Fruit fly (Drosophila melanogaster) whole organism, embryonic: Measurements from ENCODE around the gene Tengl3.

ENCODE experiments used
- CG10267 ChIP-seq: fragments of 200-800 bp; sonication (Bioruptor generic); optimal IDR thresholded peaks from 2 replicates; lab custom pipeline; 2018; ENCODE audit warnings: missing biosample characterization, mild to moderate bottlenecking, missing genetic modification characterization, moderate library complexity
- CG10274 ChIP-seq: fragments of 200-800 bp; sonication (Bioruptor generic); optimal IDR thresholded peaks from 3 replicates; lab custom pipeline; 2017; ENCODE audit warnings: missing biosample characterization, mild to moderate bottlenecking, missing genetic modification characterization
- CG10565 ChIP-seq: fragments of 200-800 bp; sonication (Bioruptor generic); optimal IDR thresholded peaks from 3 replicates; lab custom pipeline; 2016; ENCODE audit warnings: missing biosample characterization, mild to moderate bottlenecking, missing genetic modification characterization
- CG12659 ChIP-seq: fragments of 200-800 bp; sonication (Bioruptor generic); optimal IDR thresholded peaks from 3 replicates; lab custom pipeline; 2017; ENCODE audit warnings: mild to moderate bottlenecking, missing biosample characterization, missing genetic modification reagents, missing genetic modification characterization
- CG12769 ChIP-seq: fragments of 200-800 bp; sonication (Bioruptor generic); optimal IDR thresholded peaks from 2 replicates; lab custom pipeline; 2019; ENCODE audit warnings: missing biosample characterization, mild to moderate bottlenecking, missing genetic modification characterization, moderate library complexity
- CG14860 ChIP-seq: fragments of 200-800 bp; sonication (Bioruptor generic); IDR thresholded peaks from 3 replicates; pipeline ENCODE4 v1.3.6; 2022; ENCODE audit warnings: missing biosample characterization, missing genetic modification characterization; ENCODE audit not compliant: partially characterized antibody
- CG17385 ChIP-seq: fragments of 200-800 bp; sonication (Bioruptor generic); optimal IDR thresholded peaks from 3 replicates; lab custom pipeline; 2018; ENCODE audit warnings: missing biosample characterization, mild to moderate bottlenecking, missing genetic modification characterization
- CG2129 ChIP-seq: fragments of 200-800 bp; sonication (Bioruptor generic); IDR thresholded peaks from 2 replicates; pipeline ENCODE4 v1.3.6; 2022; ENCODE audit warnings: missing biosample characterization, missing genetic modification characterization; ENCODE audit not compliant: partially characterized antibody
- CG30020 ChIP-seq: fragments of 200-800 bp; optimal IDR thresholded peaks from 2 replicates; lab custom pipeline; 2019; ENCODE audit warnings: missing biosample characterization, mild to moderate bottlenecking, missing genetic modification characterization, moderate library complexity
- CG34376 ChIP-seq: fragments of 200-800 bp; sonication (Bioruptor generic); optimal IDR thresholded peaks from 2 replicates; lab custom pipeline; 2018; ENCODE audit warnings: missing biosample characterization, mild to moderate bottlenecking, missing genetic modification characterization
- CG4282 ChIP-seq: fragments of 200-800 bp; sonication (Bioruptor generic); optimal IDR thresholded peaks from 2 replicates; lab custom pipeline; 2016; ENCODE audit warnings: missing biosample characterization, missing genetic modification characterization
- CG5245 ChIP-seq: fragments of 200-800 bp; sonication (Bioruptor generic); optimal IDR thresholded peaks from 3 replicates; lab custom pipeline; 2016; ENCODE audit warnings: missing biosample characterization, missing genetic modification characterization
- CG6765 ChIP-seq: fragments of 200-800 bp; sonication (Bioruptor generic); optimal IDR thresholded peaks from 3 replicates; lab custom pipeline; 2017; ENCODE audit warnings: missing biosample characterization, mild to moderate bottlenecking, missing genetic modification characterization
- CG7745 ChIP-seq: fragments of 200-800 bp; sonication (Bioruptor generic); optimal IDR thresholded peaks from 2 replicates; lab custom pipeline; 2018; ENCODE audit warnings: missing biosample characterization, mild to moderate bottlenecking, missing genetic modification characterization, moderate library complexity
- CG7786 ChIP-seq: fragments of 200-800 bp; sonication (Bioruptor generic); optimal IDR thresholded peaks from 2 replicates; lab custom pipeline; 2016; ENCODE audit warnings: missing biosample characterization, missing genetic modification characterization
- CG8089 ChIP-seq: fragments of 200-800 bp; sonication (Bioruptor generic); optimal IDR thresholded peaks from 3 replicates; lab custom pipeline; 2016; ENCODE audit warnings: missing biosample characterization, missing genetic modification characterization
- CG8290 ChIP-seq, 3 experiments: fragments of 200-800 bp; sonication (Bioruptor generic); optimal IDR thresholded peaks; 2 replicates each; lab custom pipeline; 2016 to 2019; ENCODE audit warnings: missing biosample characterization in 3 of 3, missing genetic modification characterization in 3 of 3, mild to moderate bottlenecking in 2 of 3, moderate library complexity in 1 of 3
- Dbx ChIP-seq: fragments of 200-800 bp; sonication (Bioruptor generic); IDR thresholded peaks from 3 replicates; pipeline ENCODE4 v1.3.6; 2022; ENCODE audit warnings: missing biosample characterization, missing genetic modification characterization
- Deaf1 ChIP-seq: fragments of 200-800 bp; optimal IDR thresholded peaks from 3 replicates; lab custom pipeline; 2019; ENCODE audit warnings: missing biosample characterization, mild to moderate bottlenecking, missing genetic modification characterization, moderate library complexity
- Dll ChIP-seq: fragments of 200-800 bp; sonication (Bioruptor generic); IDR thresholded peaks from 4 replicates; pipeline ENCODE4 v1.3.6; 2022; ENCODE audit warnings: missing biosample characterization, missing genetic modification characterization; ENCODE audit not compliant: partially characterized antibody
- Doc3 ChIP-seq: fragments of 200-800 bp; sonication (Bioruptor generic); IDR thresholded peaks from 3 replicates; pipeline ENCODE4 v1.3.6; 2022; ENCODE audit warnings: missing biosample characterization, missing genetic modification characterization; ENCODE audit not compliant: partially characterized antibody
- Eip74EF ChIP-seq, 2 experiments: fragments of 200-800 bp in 1 of 2; fragments of >200 bp in 1 of 2; sonication (Bioruptor generic) in 1 of 2; optimal IDR thresholded peaks; 2 replicates each; lab custom pipeline; 2017 to 2019; ENCODE audit warnings: missing biosample characterization in 2 of 2, missing genetic modification characterization in 2 of 2, mild to moderate bottlenecking in 1 of 2, moderate library complexity in 1 of 2
- Gsc ChIP-seq: fragments of 200-800 bp; sonication (Bioruptor generic); IDR thresholded peaks from 2 replicates; pipeline ENCODE4 v1.3.6; 2022; ENCODE audit warnings: missing biosample characterization, missing genetic modification characterization
- Lim3 ChIP-seq: fragments of 200-800 bp; sonication (Bioruptor generic); IDR thresholded peaks from 2 replicates; pipeline ENCODE4 v1.3.6; 2022; ENCODE audit warnings: missing biosample characterization, missing genetic modification characterization
- NFAT ChIP-seq: fragments of 200-800 bp; sonication (Bioruptor generic); IDR thresholded peaks from 2 replicates; pipeline ENCODE4 v1.3.6; 2022; ENCODE audit warnings: missing biosample characterization, missing genetic modification characterization
- Poxn ChIP-seq: fragments of 200-800 bp; sonication (Bioruptor generic); IDR thresholded peaks from 2 replicates; pipeline ENCODE4 v1.3.6; 2022; ENCODE audit warnings: missing biosample characterization, missing genetic modification characterization
- al ChIP-seq: fragments of 200-800 bp; sonication (Bioruptor generic); IDR thresholded peaks from 2 replicates; pipeline ENCODE4 v1.3.6; 2022; ENCODE audit warnings: missing biosample characterization, missing genetic modification characterization
- ash1 ChIP-seq: fragments of 200-800 bp; sonication (Bioruptor generic); optimal IDR thresholded peaks from 2 replicates; lab custom pipeline; 2018; ENCODE audit warnings: missing biosample characterization, mild to moderate bottlenecking, missing genetic modification characterization
- eve ChIP-seq, 2 experiments: fragments of >200 bp; optimal IDR thresholded peaks; 2 replicates each; lab custom pipeline; 2017; ENCODE audit warnings: missing biosample characterization in 2 of 2, missing genetic modification characterization in 2 of 2
- exex ChIP-seq: fragments of 200-800 bp; sonication (Bioruptor generic); optimal IDR thresholded peaks from 4 replicates; lab custom pipeline; 2018; ENCODE audit warnings: missing biosample characterization, mild to moderate bottlenecking, missing genetic modification characterization, moderate library complexity
- ftz-f1 ChIP-seq: fragments of 200-800 bp; sonication (Bioruptor generic); optimal IDR thresholded peaks from 2 replicates; lab custom pipeline; 2016; ENCODE audit warnings: missing biosample characterization, missing genetic modification characterization
- gce ChIP-seq: fragments of 200-800 bp; sonication (Bioruptor generic); IDR thresholded peaks from 3 replicates; pipeline ENCODE4 v1.3.6; 2022; ENCODE audit warnings: missing biosample characterization, missing genetic modification characterization
- gt ChIP-seq: fragments of 200-800 bp; sonication (Bioruptor generic); IDR thresholded peaks from 2 replicates; pipeline ENCODE4 v1.3.6; 2022; ENCODE audit warnings: missing biosample characterization, missing genetic modification characterization
- hbn ChIP-seq: fragments of 200-800 bp; sonication (Bioruptor generic); IDR thresholded peaks from 2 replicates; pipeline ENCODE4 v1.3.6; 2022; ENCODE audit warnings: missing biosample characterization, missing genetic modification characterization; ENCODE audit not compliant: partially characterized antibody
- kah ChIP-seq: fragments of 200-800 bp; sonication (Bioruptor generic); optimal IDR thresholded peaks from 2 replicates; lab custom pipeline; 2018; ENCODE audit warnings: missing biosample characterization, mild to moderate bottlenecking, missing genetic modification characterization
- oc ChIP-seq: fragments of 200-800 bp; sonication (Bioruptor generic); optimal IDR thresholded peaks from 2 replicates; lab custom pipeline; 2018; ENCODE audit warnings: missing biosample characterization, mild to moderate bottlenecking, missing genetic modification characterization, moderate library complexity
- otp ChIP-seq: fragments of 200-800 bp; sonication (Bioruptor generic); IDR thresholded peaks from 3 replicates; pipeline ENCODE4, ENCODE4 v1.3.6; 2022; ENCODE audit warnings: missing biosample characterization, missing genetic modification characterization
- pnt ChIP-seq: fragments of 200-800 bp; sonication (Bioruptor generic); optimal IDR thresholded peaks from 3 replicates; lab custom pipeline; 2016; ENCODE audit warnings: missing biosample characterization, missing genetic modification characterization
- sc ChIP-seq, 3 experiments: fragments of >200 bp in 2 of 3; fragments of 200-800 bp in 1 of 3; sonication (Bioruptor generic) in 1 of 3; optimal IDR thresholded peaks; 2 replicates in 2 of 3; 3 replicates in 1 of 3; lab custom pipeline; 2017; ENCODE audit warnings: mild to moderate bottlenecking in 1 of 3, missing biosample characterization in 1 of 3, missing genetic modification characterization in 1 of 3, missing genetic modification reagents in 1 of 3
- schlank ChIP-seq: fragments of 200-800 bp; sonication (Bioruptor generic); optimal IDR thresholded peaks from 2 replicates; lab custom pipeline; 2018; ENCODE audit warnings: missing biosample characterization, mild to moderate bottlenecking, missing genetic modification characterization
- slou ChIP-seq: fragments of 200-800 bp; sonication (Bioruptor generic); optimal IDR thresholded peaks from 3 replicates; lab custom pipeline; 2016; ENCODE audit warnings: missing biosample characterization, missing genetic modification characterization
- slp2 ChIP-seq: fragments of 200-800 bp; sonication (Bioruptor generic); optimal IDR thresholded peaks from 2 replicates; lab custom pipeline; 2016; ENCODE audit warnings: missing biosample characterization, missing genetic modification characterization
- so ChIP-seq: fragments of 200-800 bp; sonication (Bioruptor generic); IDR thresholded peaks from 3 replicates; pipeline ENCODE4 v1.3.6; 2022; ENCODE audit warnings: missing biosample characterization, missing genetic modification characterization
- tll ChIP-seq, 2 experiments: fragments of 200-800 bp in 1 of 2; fragments of >200 bp in 1 of 2; sonication (Bioruptor generic) in 1 of 2; optimal IDR thresholded peaks; 2 replicates each; lab custom pipeline; 2017 to 2019; ENCODE audit warnings: missing biosample characterization in 2 of 2, missing genetic modification characterization in 2 of 2, mild to moderate bottlenecking in 1 of 2, moderate library complexity in 1 of 2

Tengl3 gene

DNA sequence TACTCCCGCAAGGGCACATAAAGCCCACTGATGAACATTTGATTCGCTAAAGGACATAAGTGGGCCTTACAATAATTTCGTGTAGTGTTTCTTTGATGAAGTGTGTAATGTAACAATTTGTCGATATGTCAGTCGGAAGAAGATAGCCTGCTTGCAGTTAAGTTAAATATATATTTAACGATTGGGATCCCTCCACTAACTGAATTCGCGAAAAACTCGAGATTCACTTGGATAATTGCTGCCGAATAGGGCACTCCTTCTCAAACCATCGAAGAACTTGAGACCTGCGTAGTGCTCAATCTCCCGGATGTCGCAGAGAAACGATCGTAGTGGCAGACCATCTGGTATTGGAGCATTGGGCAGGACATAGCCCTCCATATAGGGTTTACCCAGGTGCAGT, at the start of gene Tengl3:
Tengl3 (minus strand) TSS at position 101 of the 400 bp plus-strand sequence.
- TF ChIP-seq CG10565 (GFP tag; lab: Kevin White, UChicago) (no peak), CG10267 (tag; lab: Kevin White, UChicago) (no peak), exex (tag; lab: Kevin White, UChicago) (no peak), Eip74EF (GFP tag; optimal IDR thresholded peaks at IDR 0.05; lab: Kevin White, UChicago) (no peak), Dll (GFP tag; lab: Robert Waterston, UW) (no peak), Dbx (GFP tag; lab: Robert Waterston, UW) (no peak), CG8290 (GFP tag; optimal IDR thresholded peaks at IDR 0.05; lab: Kevin White, UChicago) (no peak), CG8290 (tag; optimal IDR thresholded peaks at IDR 0.05; lab: Kevin White, UChicago) (no peak), Doc3 (GFP tag; lab: Robert Waterston, UW) (no peak), CG7745 (tag; lab: Kevin White, UChicago) (no peak), CG17385 (no peak), gt (GFP tag; lab: Robert Waterston, UW) (no peak), CG12769 (tag; lab: Kevin White, UChicago) (no peak), slp2 (GFP tag; lab: Kevin White, UChicago) (no peak), gce (GFP tag; lab: Robert Waterston, UW) (no peak), CG10274 (GFP tag; lab: Kevin White, UChicago) (no peak)

DNA sequence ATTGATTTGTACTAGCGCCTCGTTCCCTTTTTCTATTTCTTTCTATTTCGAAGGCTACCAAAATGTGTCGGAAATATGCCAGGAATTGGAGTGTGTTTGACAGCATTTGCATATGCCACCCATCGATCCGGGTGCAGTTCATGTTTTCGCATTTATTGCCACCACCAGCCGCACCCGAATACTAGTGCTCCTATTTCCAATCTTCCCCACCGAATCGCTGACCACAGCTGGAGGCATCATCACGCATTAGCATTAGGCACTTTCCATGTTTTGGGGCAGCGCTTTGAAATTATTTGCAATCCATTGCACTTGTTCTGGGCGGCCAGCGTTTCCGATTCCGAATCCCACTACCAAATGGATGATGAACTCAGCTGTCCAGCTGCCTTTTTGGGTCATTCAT, 49.8 kb upstream of the Tengl3 start, which contains the start of gene CG42658:
CG42658 (minus strand) TSS at position 101 of the 400 bp plus-strand sequence.
- TF ChIP-seq Deaf1 (tag; lab: Kevin White, UChicago) (no peak), kah (GFP tag; lab: Kevin White, UChicago) (no peak), al (GFP tag; lab: Robert Waterston, UW) (no peak), otp (GFP tag; lab: Robert Waterston, UW) (no peak), CG14860 (GFP tag; lab: Robert Waterston, UW) (no peak), oc (tag; lab: Kevin White, UChicago) (no peak), CG4282 (GFP tag; lab: Kevin White, UChicago) (no peak), CG12659 (GFP tag; lab: Kevin White, UChicago) (no peak), slou (no peak), CG34376 (no peak), CG2129 (GFP tag; lab: Robert Waterston, UW) (no peak), ash1 (GFP tag; lab: Kevin White, UChicago) (no peak), CG30020 (no peak), eve (GFP tag; optimal IDR thresholded peaks at IDR 0.05; lab: Kevin White, UChicago) (no peak), CG7786 (no peak), Poxn (GFP tag; lab: Robert Waterston, UW) (no peak)

DNA sequence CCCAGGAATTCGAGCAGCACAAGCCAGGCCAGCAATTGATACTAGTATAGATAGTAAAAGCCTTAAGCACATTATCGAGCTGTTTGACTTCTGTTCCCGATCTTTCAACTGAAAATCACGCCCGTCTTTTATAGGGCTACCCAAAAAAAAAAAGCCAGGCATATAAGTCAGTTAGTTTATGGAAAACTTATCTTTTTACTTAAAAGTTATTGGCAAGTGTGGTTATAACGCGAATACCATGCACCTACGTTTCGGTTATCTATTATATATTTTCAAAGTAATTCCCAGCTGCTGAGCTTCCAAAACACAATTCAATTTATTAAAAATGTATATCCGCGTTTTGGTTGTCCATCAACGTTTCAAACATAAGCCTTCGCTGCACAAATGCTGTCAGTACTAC, 48.7 kb upstream of the Tengl3 start, which contains the start of gene CG31681:
CG31681 (minus strand) TSS at position 101 of the 400 bp plus-strand sequence.
- TF ChIP-seq tll (GFP tag; optimal IDR thresholded peaks at IDR 0.05; lab: Kevin White, UChicago) (no peak), CG5245 (GFP tag; lab: Kevin White, UChicago) (no peak), sc (optimal IDR thresholded peaks at IDR 0.05; lab: Kevin White, UChicago) (no peak), sc (GFP tag; optimal IDR thresholded peaks at IDR 0.05; lab: Kevin White, UChicago) (no peak), Lim3 (no peak), Gsc (GFP tag; lab: Robert Waterston, UW) (no peak), CG8089 (GFP tag; lab: Kevin White, UChicago) (no peak), pnt (GFP tag; lab: Kevin White, UChicago) (no peak), NFAT (GFP tag; lab: Robert Waterston, UW) (no peak), hbn (GFP tag; lab: Robert Waterston, UW) (no peak), CG6765 (GFP tag; lab: Kevin White, UChicago) (no peak), ftz-f1 (GFP tag; lab: Kevin White, UChicago) (no peak), schlank (no peak), so (no peak)
